Worm (Caenorhabditis elegans) whole organism, L1 larva: ENCODE measurements around the gene acdh-11.

Source experiments
- C04F5.9 ChIP-seq: sonication (generic microtip); optimal IDR thresholded peaks from 2 replicates; lab custom pipeline; 2016; ENCODE audit warnings: missing genetic modification characterization, missing compliant biosample characterization
- C34B4.2 ChIP-seq: sonication (generic microtip); optimal IDR thresholded peaks from 2 replicates; lab custom pipeline; 2017; ENCODE audit warnings: mild to moderate bottlenecking, missing genetic modification characterization, missing compliant biosample characterization
- F16B12.6 ChIP-seq: fragments of 150-350 bp; optimal IDR thresholded peaks from 2 replicates; lab custom pipeline; 2014; ENCODE audit warnings: missing biosample characterization, missing genetic modification characterization
- Y116A8C.19 ChIP-seq: sonication (generic microtip); optimal IDR thresholded peaks from 2 replicates; lab custom pipeline; 2016; ENCODE audit warnings: missing compliant biosample characterization, missing genetic modification characterization, borderline replicate concordance
- aha-1 ChIP-seq: fragments of 150-350 bp; optimal IDR thresholded peaks from 2 replicates; lab custom pipeline; 2014; ENCODE audit warnings: missing biosample characterization, missing genetic modification characterization
- alr-1 ChIP-seq: fragments of 200-800 bp; sonication (Bioruptor generic); optimal IDR thresholded peaks from 2 replicates; lab custom pipeline; 2018; ENCODE audit warnings: borderline replicate concordance, mild to moderate bottlenecking, missing genetic modification characterization, missing compliant biosample characterization
- ama-1 ChIP-seq: fragments of 150-350 bp; optimal IDR thresholded peaks from 2 replicates; lab custom pipeline; 2014
- blmp-1 ChIP-seq: fragments of 150-350 bp; optimal IDR thresholded peaks from 2 replicates; lab custom pipeline; 2014; ENCODE audit warnings: missing biosample characterization, missing genetic modification characterization
- ceh-63 ChIP-seq: fragments of 200-800 bp; sonication (Bioruptor generic); optimal IDR thresholded peaks from 2 replicates; lab custom pipeline; 2018; ENCODE audit warnings: mild to moderate bottlenecking, missing genetic modification characterization, missing compliant biosample characterization
- ceh-8 ChIP-seq: fragments of 200-800 bp; sonication (Bioruptor generic); optimal IDR thresholded peaks from 2 replicates; lab custom pipeline; 2018; ENCODE audit warnings: mild to moderate bottlenecking, missing genetic modification characterization, moderate library complexity, missing compliant biosample characterization
- ceh-82 ChIP-seq, 3 experiments: fragments of 150-350 bp in 1 of 3; sonication (generic microtip) in 2 of 3; optimal IDR thresholded peaks; 2 replicates each; lab custom pipeline; 2014 to 2017; ENCODE audit warnings: missing biosample characterization in 3 of 3, missing genetic modification characterization in 3 of 3
- ceh-88 ChIP-seq: fragments of 200-800 bp; sonication (Bioruptor generic); IDR thresholded peaks from 2 replicates; pipeline ENCODE4 v1.3.6; 2022; ENCODE audit warnings: missing genetic modification characterization, missing compliant biosample characterization
- ceh-90 ChIP-seq: sonication (generic microtip); optimal IDR thresholded peaks from 2 replicates; lab custom pipeline; 2016; ENCODE audit warnings: missing genetic modification characterization, missing compliant biosample characterization
- dsc-1 ChIP-seq: sonication (generic microtip); optimal IDR thresholded peaks from 2 replicates; lab custom pipeline; 2016; ENCODE audit warnings: mild to moderate bottlenecking, missing genetic modification characterization, missing compliant biosample characterization
- egl-13 ChIP-seq: sonication (generic microtip); optimal IDR thresholded peaks from 2 replicates; lab custom pipeline; 2016; ENCODE audit warnings: missing genotype, missing genetic modification reagents, missing genetic modification characterization, missing compliant biosample characterization
- egl-27 ChIP-seq, 2 experiments: fragments of 150-350 bp in 1 of 2; sonication (generic microtip); optimal IDR thresholded peaks; 3 replicates each; lab custom pipeline; 2017 to 2018; ENCODE audit warnings: missing biosample characterization in 2 of 2, missing genetic modification characterization in 2 of 2, missing genetic modification reagents in 2 of 2
- ets-5 ChIP-seq: fragments of 200-800 bp; sonication (Bioruptor generic); IDR thresholded peaks from 2 replicates; pipeline ENCODE4 v1.3.6; 2022; ENCODE audit warnings: missing genetic modification characterization, missing compliant biosample characterization
- fkh-10 ChIP-seq: sonication (generic microtip); optimal IDR thresholded peaks from 2 replicates; lab custom pipeline; 2017; ENCODE audit warnings: missing biosample characterization, missing genetic modification reagents, missing genetic modification characterization
- fkh-4 ChIP-seq: sonication (generic microtip); optimal IDR thresholded peaks from 2 replicates; lab custom pipeline; 2016; ENCODE audit warnings: missing compliant biosample characterization, missing genetic modification characterization, borderline replicate concordance
- fkh-8 ChIP-seq: sonication (generic microtip); optimal IDR thresholded peaks from 2 replicates; lab custom pipeline; 2016; ENCODE audit warnings: mild to moderate bottlenecking, missing genetic modification characterization, missing compliant biosample characterization
- fos-1 ChIP-seq: fragments of 150-350 bp; optimal IDR thresholded peaks from 2 replicates; lab custom pipeline; 2014; ENCODE audit warnings: missing biosample characterization, missing genetic modification characterization
- grh-1 ChIP-seq: fragments of 200-800 bp; sonication (Bioruptor generic); IDR thresholded peaks from 2 replicates; pipeline ENCODE4 v1.3.6; 2022; ENCODE audit warnings: missing genetic modification reagents, missing genetic modification characterization, missing compliant biosample characterization
- hlh-17 ChIP-seq: fragments of 200-800 bp; sonication (Bioruptor generic); optimal IDR thresholded peaks from 2 replicates; lab custom pipeline; 2018; ENCODE audit warnings: missing genetic modification characterization, mild to moderate bottlenecking, missing compliant biosample characterization, moderate library complexity, borderline replicate concordance
- hlh-4 ChIP-seq: sonication (generic microtip); optimal IDR thresholded peaks from 2 replicates; lab custom pipeline; 2016; ENCODE audit warnings: mild to moderate bottlenecking, missing genetic modification characterization, missing compliant biosample characterization
- hpl-2 ChIP-seq: fragments of 150-350 bp; optimal IDR thresholded peaks from 2 replicates; lab custom pipeline; 2014; ENCODE audit warnings: missing biosample characterization, missing genetic modification reagents, missing genetic modification characterization
- irx-1 ChIP-seq: sonication (generic microtip); optimal IDR thresholded peaks from 2 replicates; lab custom pipeline; 2016; ENCODE audit warnings: missing genetic modification characterization, missing compliant biosample characterization
- isw-1 ChIP-seq: fragments of 200-800 bp; sonication (Bioruptor generic); IDR thresholded peaks from 2 replicates; pipeline ENCODE4 v1.3.6; 2022; ENCODE audit warnings: missing genetic modification characterization, missing compliant biosample characterization
- jun-1 ChIP-seq: fragments of 150-350 bp; optimal IDR thresholded peaks from 2 replicates; lab custom pipeline; 2014; ENCODE audit warnings: missing biosample characterization, missing genetic modification reagents, missing genetic modification characterization
- lin-13 ChIP-seq: fragments of 150-350 bp; optimal IDR thresholded peaks from 2 replicates; lab custom pipeline; 2014; ENCODE audit warnings: missing biosample characterization, missing genetic modification reagents, missing genetic modification characterization
- lin-14 ChIP-seq: fragments of 200-800 bp; sonication (Bioruptor generic); optimal IDR thresholded peaks from 2 replicates; lab custom pipeline; 2018; ENCODE audit warnings: mild to moderate bottlenecking, missing genetic modification characterization, moderate library complexity, missing compliant biosample characterization
- lin-15B ChIP-seq: fragments of 150-350 bp; sonication (generic microtip); optimal IDR thresholded peaks from 3 replicates; lab custom pipeline; 2014; ENCODE audit warnings: missing biosample characterization, missing genetic modification characterization
- lir-3 ChIP-seq: sonication (generic microtip); optimal IDR thresholded peaks from 2 replicates; lab custom pipeline; 2016; ENCODE audit warnings: mild to moderate bottlenecking, missing genetic modification characterization, moderate library complexity, missing compliant biosample characterization; ENCODE audit not compliant: poor library complexity
- mab-9 ChIP-seq: fragments of 200-800 bp; sonication (Bioruptor generic); IDR thresholded peaks from 2 replicates; pipeline ENCODE4 v1.3.6; 2022; ENCODE audit warnings: missing genetic modification reagents, missing genetic modification characterization, missing compliant biosample characterization
- mef-2 ChIP-seq: fragments of 150-350 bp; optimal IDR thresholded peaks from 2 replicates; lab custom pipeline; 2014; ENCODE audit warnings: missing biosample characterization, missing genetic modification characterization
- mep-1 ChIP-seq: fragments of 150-350 bp; optimal IDR thresholded peaks from 2 replicates; lab custom pipeline; 2014; ENCODE audit warnings: missing biosample characterization, missing genetic modification characterization
- nhr-11 ChIP-seq: fragments of 150-350 bp; optimal IDR thresholded peaks from 2 replicates; lab custom pipeline; 2014; ENCODE audit warnings: missing biosample characterization, missing genetic modification characterization
- nhr-12 ChIP-seq: sonication (generic microtip); optimal IDR thresholded peaks from 2 replicates; lab custom pipeline; 2017; ENCODE audit warnings: missing biosample characterization, missing genetic modification characterization
- nhr-20 ChIP-seq: sonication (generic microtip); optimal IDR thresholded peaks from 2 replicates; lab custom pipeline; 2016; ENCODE audit warnings: mild to moderate bottlenecking, missing genetic modification characterization, missing compliant biosample characterization
- nhr-237 ChIP-seq: fragments of 150-350 bp; optimal IDR thresholded peaks from 2 replicates; lab custom pipeline; 2014; ENCODE audit warnings: missing biosample characterization, missing genetic modification characterization
- nhr-47 ChIP-seq: sonication (generic microtip); optimal IDR thresholded peaks from 2 replicates; lab custom pipeline; 2016; ENCODE audit warnings: mild to moderate bottlenecking, missing genetic modification characterization, moderate library complexity, missing compliant biosample characterization
- nhr-71 ChIP-seq: sonication (generic microtip); optimal IDR thresholded peaks from 2 replicates; lab custom pipeline; 2016; ENCODE audit warnings: mild to moderate bottlenecking, missing genetic modification characterization, moderate library complexity, missing compliant biosample characterization
- nhr-76 ChIP-seq: sonication (generic microtip); optimal IDR thresholded peaks from 2 replicates; lab custom pipeline; 2017; ENCODE audit warnings: missing biosample characterization, missing genetic modification characterization
- nhr-77 ChIP-seq: fragments of 150-350 bp; optimal IDR thresholded peaks from 2 replicates; lab custom pipeline; 2014; ENCODE audit warnings: missing biosample characterization, missing genetic modification characterization
- nhr-90 ChIP-seq: sonication (generic microtip); optimal IDR thresholded peaks from 2 replicates; lab custom pipeline; 2016; ENCODE audit warnings: mild to moderate bottlenecking, missing genetic modification characterization, missing compliant biosample characterization; ENCODE audit not compliant: poor library complexity
- rnt-1 ChIP-seq: sonication (generic microtip); optimal IDR thresholded peaks from 2 replicates; lab custom pipeline; 2016; ENCODE audit warnings: mild to moderate bottlenecking, missing genetic modification characterization, moderate library complexity, missing compliant biosample characterization
- skn-1 ChIP-seq: fragments of 150-350 bp; optimal IDR thresholded peaks from 2 replicates; lab custom pipeline; 2014; ENCODE audit warnings: missing biosample characterization, missing genetic modification characterization
- snpc-4 ChIP-seq: fragments of 150-350 bp; optimal IDR thresholded peaks from 2 replicates; lab custom pipeline; 2014; ENCODE audit warnings: missing biosample characterization, missing genetic modification characterization
- sox-4 ChIP-seq: sonication (generic microtip); optimal IDR thresholded peaks from 2 replicates; lab custom pipeline; 2016; ENCODE audit warnings: missing genetic modification characterization, missing compliant biosample characterization
- swsn-7 ChIP-seq: sonication (generic microtip); optimal IDR thresholded peaks from 2 replicates; lab custom pipeline; 2016; ENCODE audit warnings: missing genetic modification characterization, missing compliant biosample characterization
- tbx-2 ChIP-seq: sonication (generic microtip); optimal IDR thresholded peaks from 2 replicates; lab custom pipeline; 2016; ENCODE audit warnings: missing genetic modification characterization, missing compliant biosample characterization
- tlp-1 ChIP-seq: fragments of 150-350 bp; optimal IDR thresholded peaks from 2 replicates; lab custom pipeline; 2014; ENCODE audit warnings: missing biosample characterization, missing genetic modification characterization
- unc-98 ChIP-seq: fragments of 200-800 bp; sonication (Bioruptor generic); IDR thresholded peaks from 2 replicates; pipeline ENCODE4 v1.3.6; 2022; ENCODE audit warnings: missing genetic modification characterization, missing compliant biosample characterization
- xbp-1 ChIP-seq: sonication (generic microtip); optimal IDR thresholded peaks from 2 replicates; lab custom pipeline; 2016; ENCODE audit warnings: missing genetic modification characterization, missing compliant biosample characterization
- zag-1 ChIP-seq: fragments of 150-350 bp; optimal IDR thresholded peaks from 2 replicates; lab custom pipeline; 2014; ENCODE audit warnings: missing biosample characterization, missing genetic modification characterization
- ztf-4 ChIP-seq: fragments of 150-350 bp; optimal IDR thresholded peaks from 2 replicates; lab custom pipeline; 2014; ENCODE audit warnings: missing biosample characterization, missing genetic modification characterization

acdh-11 gene

ce11 chrIII:10604325-10604724 is 38.3 kb downstream of the acdh-11 start:
- TF ChIP-seq ets-5 (GFP tag; lab: Robert Waterston, UW) (no peak), C04F5.9 (no peak), tbx-2 (tag; lab: Kevin White, UChicago) (no peak), nhr-77 (tag; lab: Kevin White, UChicago) (no peak), snpc-4 (tag; lab: Kevin White, UChicago) (no peak), ztf-4 (no peak), zag-1 (no peak), rnt-1 (tag; lab: Kevin White, UChicago) (no peak), aha-1 (tag; lab: Kevin White, UChicago) (no peak), grh-1 (GFP tag; lab: Robert Waterston, UW) (no peak), alr-1 (tag; lab: Kevin White, UChicago) (no peak), sox-4 (tag; lab: Kevin White, UChicago) (no peak), fkh-4 (tag; lab: Kevin White, UChicago) (no peak), ceh-8 (no peak), ama-1 (lab: Kevin White, UChicago) (no peak), fkh-10 (GFP tag; lab: Kevin White, UChicago) (no peak), nhr-71 (peak; percentile 72), hpl-2 (GFP tag; lab: Kevin White, UChicago) (no peak), nhr-20 (tag; lab: Kevin White, UChicago) (no peak), swsn-7 (peak; percentile 13), blmp-1 (no peak), F16B12.6 (peak; percentile 4), jun-1 (tag; lab: Kevin White, UChicago) (no peak), lin-14 (GFP tag; lab: Kevin White, UChicago) (peak; percentile 26), irx-1 (tag; lab: Kevin White, UChicago) (no peak), lir-3 (tag; lab: Kevin White, UChicago) (no peak), egl-27 (tag; optimal IDR thresholded peaks at IDR 0.05; lab: Kevin White, UChicago) (no peak), egl-13 (tag; lab: Kevin White, UChicago) (no peak), lin-13 (GFP tag; lab: Kevin White, UChicago) (no peak), ceh-82 (tag; optimal IDR thresholded peaks at IDR 0.05; lab: Kevin White, UChicago) (no peak), mef-2 (tag; lab: Kevin White, UChicago) (peak; percentile 24), nhr-76 (no peak), nhr-90 (tag; lab: Kevin White, UChicago) (no peak), lin-15B (tag; lab: Kevin White, UChicago) (no peak), dsc-1 (tag; lab: Kevin White, UChicago) (peak; percentile 51), mep-1 (tag; lab: Kevin White, UChicago) (no peak), hlh-4 (tag; lab: Kevin White, UChicago) (no peak), unc-98 (GFP tag; lab: Robert Waterston, UW) (no peak), nhr-12 (tag; lab: Kevin White, UChicago) (no peak), xbp-1 (tag; lab: Kevin White, UChicago) (no peak), skn-1 (tag; lab: Kevin White, UChicago) (no peak), nhr-47 (peak; percentile 65), tlp-1 (tag; lab: Kevin White, UChicago) (no peak), nhr-237 (tag; lab: Kevin White, UChicago) (no peak), Y116A8C.19 (tag; lab: Kevin White, UChicago) (no peak), ceh-90 (tag; lab: Kevin White, UChicago) (no peak), fos-1 (tag; lab: Kevin White, UChicago) (no peak), fkh-8 (tag; lab: Kevin White, UChicago) (peak; percentile 98), nhr-11 (tag; lab: Kevin White, UChicago) (no peak), ceh-63 (no peak), ceh-88 (GFP tag; lab: Robert Waterston, UW) (no peak), mab-9 (no peak), C34B4.2 (tag; lab: Kevin White, UChicago) (no peak), isw-1 (GFP tag; lab: Robert Waterston, UW) (no peak), hlh-17 (GFP tag; lab: Kevin White, UChicago) (no peak)
